Worm (Caenorhabditis elegans) whole organism, L4 larva: ENCODE data around the gene F21A3.11.
A peak's percentile ranks its signal among the peaks of the same experiment; 100 is the strongest.

Source experiments
- D1046.2 ChIP-seq: fragments of 200-800 bp; sonication (Bioruptor generic); IDR thresholded peaks from 2 replicates; pipeline ENCODE4 v1.3.6; 2022; ENCODE audit warnings: missing genetic modification characterization, missing compliant biosample characterization
- F37D6.2 ChIP-seq: sonication (generic microtip); optimal IDR thresholded peaks from 2 replicates; lab custom pipeline; 2016; ENCODE audit warnings: mild to moderate bottlenecking, missing genetic modification characterization, missing compliant biosample characterization
- F49E8.2 ChIP-seq: sonication (generic microtip); optimal IDR thresholded peaks from 2 replicates; lab custom pipeline; 2016; ENCODE audit warnings: missing compliant biosample characterization, mild to moderate bottlenecking, missing genetic modification characterization, borderline replicate concordance
- T26A8.4 ChIP-seq: fragments of 200-800 bp; sonication (Bioruptor generic); IDR thresholded peaks from 2 replicates; pipeline ENCODE4 v1.3.6; 2022; ENCODE audit warnings: missing genetic modification characterization, missing compliant biosample characterization
- Y48G9A.11 ChIP-seq: fragments of 200-800 bp; sonication (Bioruptor generic); IDR thresholded peaks from 2 replicates; pipeline ENCODE4 v1.3.6; 2022; ENCODE audit warnings: missing genetic modification reagents, missing genetic modification characterization, missing compliant biosample characterization
- Y5F2A.4 ChIP-seq: fragments of 200-800 bp; sonication (Bioruptor generic); optimal IDR thresholded peaks from 2 replicates; lab custom pipeline; 2018; ENCODE audit warnings: mild to moderate bottlenecking, missing genetic modification characterization, missing compliant biosample characterization
- ZK337.2 ChIP-seq: fragments of 200-800 bp; sonication (Bioruptor generic); IDR thresholded peaks from 2 replicates; pipeline ENCODE4 v1.3.6; 2022; ENCODE audit warnings: missing genetic modification reagents, missing genetic modification characterization, missing compliant biosample characterization
- ZK546.5 ChIP-seq, 2 experiments: sonication (generic microtip); optimal IDR thresholded peaks; 2 replicates each; lab custom pipeline; 2017; ENCODE audit warnings: missing biosample characterization in 2 of 2, missing genetic modification characterization in 2 of 2
- aha-1 ChIP-seq: fragments of 150-350 bp; peaks from one replicate; lab custom pipeline; 2014; ENCODE audit warnings: missing biosample characterization, missing genetic modification characterization
- aly-2 ChIP-seq: sonication (generic microtip); optimal IDR thresholded peaks from 2 replicates; lab custom pipeline; 2018; ENCODE audit warnings: missing biosample characterization, missing genetic modification characterization
- ama-1 ChIP-seq: fragments of 150-350 bp; optimal IDR thresholded peaks from 2 replicates; lab custom pipeline; 2014; ENCODE audit warnings: inconsistent platforms, mixed read lengths
- ceh-44 ChIP-seq: fragments of 200-800 bp; sonication (Bioruptor generic); IDR thresholded peaks from 2 replicates; pipeline ENCODE4 v1.3.6; 2022; ENCODE audit warnings: missing genetic modification reagents, missing genetic modification characterization, missing compliant biosample characterization
- daf-19 ChIP-seq: fragments of 200-800 bp; sonication (Bioruptor generic); conservative IDR thresholded peaks from 2 replicates; pipeline ENCODE4 v1.3.6; 2022; ENCODE audit warnings: missing genetic modification characterization, missing compliant biosample characterization
- daf-8 ChIP-seq: fragments of 200-800 bp; sonication (Bioruptor generic); IDR thresholded peaks from 2 replicates; pipeline ENCODE4 v1.3.6; 2022; ENCODE audit warnings: missing genetic modification characterization, missing compliant biosample characterization
- dmd-6 ChIP-seq: fragments of 200-800 bp; sonication (Bioruptor generic); IDR thresholded peaks from 2 replicates; pipeline ENCODE4 v1.3.6; 2022; ENCODE audit warnings: missing genetic modification reagents, missing genetic modification characterization, missing compliant biosample characterization
- dmd-8 ChIP-seq: fragments of 200-800 bp; sonication (Bioruptor generic); IDR thresholded peaks from 2 replicates; pipeline ENCODE4 v1.3.6; 2022; ENCODE audit warnings: missing genetic modification characterization, missing compliant biosample characterization
- dmd-9 ChIP-seq: fragments of 200-800 bp; sonication (Bioruptor generic); IDR thresholded peaks from 2 replicates; pipeline ENCODE4 v1.3.6; 2022; ENCODE audit warnings: missing genetic modification reagents, missing genetic modification characterization, missing compliant biosample characterization
- duxl-1 ChIP-seq: sonication (generic microtip); optimal IDR thresholded peaks from 2 replicates; lab custom pipeline; 2016; ENCODE audit warnings: mild to moderate bottlenecking, missing genetic modification characterization, moderate library complexity, missing compliant biosample characterization; ENCODE audit not compliant: poor library complexity
- dve-1 ChIP-seq: sonication (generic microtip); optimal IDR thresholded peaks from 2 replicates; lab custom pipeline; 2017; ENCODE audit warnings: antibody characterized with exemption, mild to moderate bottlenecking, missing genetic modification characterization, missing compliant biosample characterization; ENCODE audit not compliant: insufficient read depth
- egl-43 ChIP-seq: fragments of 200-800 bp; sonication (Bioruptor generic); IDR thresholded peaks from 2 replicates; pipeline ENCODE4 v1.3.6; 2022; ENCODE audit warnings: missing genetic modification reagents, missing genetic modification characterization, missing compliant biosample characterization
- hlh-11 ChIP-seq: fragments of 200-800 bp; sonication (Bioruptor generic); optimal IDR thresholded peaks from 2 replicates; lab custom pipeline; 2018; ENCODE audit warnings: mild to moderate bottlenecking, missing genetic modification characterization, missing compliant biosample characterization
- jun-1 ChIP-seq: fragments of 150-350 bp; optimal IDR thresholded peaks from 2 replicates; lab custom pipeline; 2014; ENCODE audit warnings: missing biosample characterization, missing genetic modification reagents, missing genetic modification characterization
- lin-13 ChIP-seq: fragments of 150-350 bp; optimal IDR thresholded peaks from 2 replicates; lab custom pipeline; 2014; ENCODE audit warnings: missing biosample characterization, missing genetic modification reagents, missing genetic modification characterization
- lin-15B ChIP-seq: fragments of 150-350 bp; sonication (generic microtip); optimal IDR thresholded peaks from 3 replicates; lab custom pipeline; 2014; ENCODE audit warnings: missing biosample characterization, missing genetic modification characterization
- lin-38 ChIP-seq: fragments of 200-800 bp; sonication (Bioruptor generic); IDR thresholded peaks from 2 replicates; pipeline ENCODE4 v1.3.6; 2022; ENCODE audit warnings: missing genetic modification reagents, missing genetic modification characterization, missing compliant biosample characterization
- mxl-3 ChIP-seq: fragments of 200-800 bp; sonication (Bioruptor generic); optimal IDR thresholded peaks from 2 replicates; lab custom pipeline; 2018; ENCODE audit warnings: mild to moderate bottlenecking, missing genetic modification characterization, missing compliant biosample characterization
- nhr-111 ChIP-seq: fragments of 200-800 bp; sonication (Bioruptor generic); optimal IDR thresholded peaks from 2 replicates; lab custom pipeline; 2018; ENCODE audit warnings: mild to moderate bottlenecking, missing genetic modification characterization, missing compliant biosample characterization
- nhr-237 ChIP-seq: sonication (generic microtip); optimal IDR thresholded peaks from 2 replicates; lab custom pipeline; 2017; ENCODE audit warnings: missing biosample characterization, missing genetic modification characterization
- nhr-25 ChIP-seq: sonication (generic microtip); optimal IDR thresholded peaks from 2 replicates; lab custom pipeline; 2017; ENCODE audit warnings: missing genetic modification characterization, mild to moderate bottlenecking, missing compliant biosample characterization, antibody characterized with exemption, moderate library complexity, borderline replicate concordance; ENCODE audit not compliant: insufficient read depth
- nhr-6 ChIP-seq: fragments of 150-350 bp; optimal IDR thresholded peaks from 2 replicates; lab custom pipeline; 2014; ENCODE audit warnings: missing biosample characterization, missing genetic modification characterization
- nhr-76 ChIP-seq: fragments of 150-350 bp; optimal IDR thresholded peaks from 2 replicates; lab custom pipeline; 2014; ENCODE audit warnings: missing biosample characterization, missing genetic modification characterization
- php-3 ChIP-seq: fragments of 200-800 bp; sonication (Bioruptor generic); IDR thresholded peaks from 2 replicates; pipeline ENCODE4 v1.3.6; 2022; ENCODE audit warnings: missing genetic modification reagents, missing genetic modification characterization, missing compliant biosample characterization
- pqm-1 ChIP-seq: sonication (generic microtip); optimal IDR thresholded peaks from 2 replicates; lab custom pipeline; 2017; ENCODE audit warnings: missing biosample characterization, missing genetic modification characterization
- set-16 ChIP-seq: fragments of 200-800 bp; sonication (Bioruptor generic); IDR thresholded peaks from 2 replicates; pipeline ENCODE4 v1.3.6; 2022; ENCODE audit warnings: missing genetic modification reagents, missing genetic modification characterization, missing compliant biosample characterization
- skn-1 ChIP-seq: fragments of 150-350 bp; optimal IDR thresholded peaks from 2 replicates; lab custom pipeline; 2014; ENCODE audit warnings: missing biosample characterization, missing genetic modification characterization
- snpc-4 ChIP-seq: fragments of 150-350 bp; optimal IDR thresholded peaks from 2 replicates; lab custom pipeline; 2014; ENCODE audit warnings: missing biosample characterization, missing genetic modification characterization
- spr-1 ChIP-seq: sonication (generic microtip); optimal IDR thresholded peaks from 2 replicates; lab custom pipeline; 2016; ENCODE audit warnings: mild to moderate bottlenecking, missing genetic modification characterization, missing compliant biosample characterization
- spr-3 ChIP-seq: fragments of 200-800 bp; sonication (Bioruptor generic); optimal IDR thresholded peaks from 2 replicates; lab custom pipeline; 2018; ENCODE audit warnings: mild to moderate bottlenecking, missing genetic modification characterization, missing compliant biosample characterization
- tra-1 ChIP-seq: fragments of 200-800 bp; sonication (Bioruptor generic); IDR thresholded peaks from 2 replicates; pipeline ENCODE4 v1.3.6; 2022; ENCODE audit warnings: missing genetic modification reagents, missing genetic modification characterization, missing compliant biosample characterization
- zfp-2 ChIP-seq: sonication (generic microtip); optimal IDR thresholded peaks from 2 replicates; lab custom pipeline; 2016; ENCODE audit warnings: mild to moderate bottlenecking, missing genetic modification characterization, missing compliant biosample characterization
- zip-2 ChIP-seq: fragments of 150-350 bp; optimal IDR thresholded peaks from 2 replicates; lab custom pipeline; 2014; ENCODE audit warnings: missing biosample characterization, missing genetic modification characterization

Gene F21A3.11

DNA sequence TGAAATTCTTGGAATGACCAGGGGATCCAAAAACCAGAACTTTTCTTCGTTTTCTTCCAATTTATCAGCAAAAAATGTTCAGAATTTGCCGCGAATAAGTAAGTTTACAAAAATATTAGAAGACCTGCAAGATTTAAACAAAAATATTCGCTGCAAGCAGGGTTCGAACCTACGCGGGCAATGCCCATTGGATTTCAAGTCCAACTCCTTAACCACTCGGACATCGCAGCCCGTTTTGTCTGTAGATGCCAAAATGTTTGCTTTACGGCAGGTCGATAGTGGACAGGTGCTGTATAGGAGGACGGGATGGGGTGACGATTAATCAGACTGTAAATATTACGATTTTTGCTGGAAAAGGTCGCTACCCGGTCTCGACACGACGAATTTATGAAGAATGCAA, 14.7 kb upstream of the F21A3.11 start (continued):
- TF ChIP-seq lin-15B (no peak), dmd-9 (GFP tag; lab: Robert Waterston, UW) (no peak), snpc-4 (tag; lab: Kevin White, UChicago) (no peak), ZK337.2 (GFP tag; lab: Robert Waterston, UW) (0 out of 2 replicates have a peak, but pooled peaks have one; percentile 29), dmd-6 (GFP tag; lab: Robert Waterston, UW) (peak; percentile 39), lin-38 (GFP tag; lab: Robert Waterston, UW) (peak; percentile 66), spr-3 (peak; percentile 13), daf-8 (GFP tag; lab: Robert Waterston, UW) (no peak), nhr-111 (GFP tag; lab: Kevin White, UChicago) (peak; percentile 28), ceh-44 (peak; percentile 77; the same call in 1 of the 2 replicates), jun-1 (tag; lab: Kevin White, UChicago) (no peak), php-3 (GFP tag; lab: Robert Waterston, UW) (no peak), zfp-2 (no peak), pqm-1 (no peak), T26A8.4 (GFP tag; lab: Robert Waterston, UW) (peak; percentile 41), dmd-8 (GFP tag; lab: Robert Waterston, UW) (peak; percentile 76; the same call in 1 of the 2 replicates), skn-1 (no peak), Y48G9A.11 (GFP tag; lab: Robert Waterston, UW) (peak; percentile 71), Y5F2A.4 (peak; percentile 33), duxl-1 (peak; percentile 43), spr-1 (tag; lab: Kevin White, UChicago) (peak; percentile 9), ZK546.5 (tag; optimal IDR thresholded peaks at IDR 0.05; lab: Kevin White, UChicago) (no peak), tra-1 (GFP tag; lab: Robert Waterston, UW) (peak; percentile 56; the same call in 1 of the 2 replicates), nhr-237 (tag; lab: Kevin White, UChicago) (no peak), aly-2 (no peak)

DNA sequence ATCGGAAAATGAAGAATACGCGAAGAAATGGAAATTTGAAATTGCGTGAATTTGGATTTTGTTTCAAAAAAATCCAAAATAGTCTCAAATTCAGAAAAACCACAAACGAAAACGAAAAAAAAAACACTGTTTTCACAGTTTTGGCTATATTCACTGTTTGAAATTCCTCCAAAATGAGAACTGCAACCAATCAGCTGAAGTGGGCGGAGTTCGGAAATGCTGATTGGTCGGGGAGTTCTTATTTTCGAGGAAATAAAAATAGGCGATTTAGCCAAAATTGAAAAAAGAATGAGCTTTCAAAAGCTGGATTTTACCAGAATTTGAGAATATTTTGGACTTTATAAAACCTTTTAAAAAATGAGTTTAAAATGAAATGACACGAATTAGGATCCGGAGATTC, 11.9 kb upstream of the F21A3.11 start, which contains the start of gene glb-14:
TSS of gene glb-14 (minus strand) at position 97 of the 400 bp plus-strand sequence.
- TF ChIP-seq ama-1 (lab: Kevin White, UChicago): no peak
- TF ChIP-seq aha-1: no peak
- no peak for TF ChIP-seq nhr-6
- TF ChIP-seq hlh-11 (tag; lab: Kevin White, UChicago): no peak
- TF ChIP-seq D1046.2: no peak
- TF ChIP-seq zip-2 (tag; lab: Kevin White, UChicago): no peak
- no peak for TF ChIP-seq dve-1 (tag; lab: Kevin White, UChicago)
- no peak for TF ChIP-seq F37D6.2 (tag; lab: Kevin White, UChicago)
- TF ChIP-seq lin-13: no peak
- no peak for TF ChIP-seq daf-19

DNA sequence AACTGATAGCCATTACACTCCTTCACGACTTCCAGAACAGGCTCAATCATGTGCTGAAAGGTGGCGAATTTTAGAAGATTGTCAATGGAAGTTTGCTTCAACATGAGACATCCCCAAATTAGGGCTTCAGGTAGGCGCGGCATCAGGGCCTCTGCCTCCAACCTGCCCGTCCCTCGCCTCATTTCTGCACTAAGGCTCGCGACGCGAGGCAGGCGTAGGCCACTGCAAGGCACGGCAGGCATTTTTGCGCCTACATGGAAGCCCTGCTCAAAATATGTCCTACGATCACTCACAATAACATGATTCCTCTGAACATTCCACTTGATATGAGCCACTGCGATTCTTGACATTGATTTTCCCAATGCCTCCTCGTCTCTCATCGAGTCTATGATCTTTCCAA, 10.2 kb upstream of the F21A3.11 start:
- TF ChIP-seq dmd-8 (GFP tag; lab: Robert Waterston, UW): 0 out of 2 replicates have a peak, but pooled peaks have one; percentile 31
- TF ChIP-seq mxl-3 (GFP tag; lab: Kevin White, UChicago): no peak
- no peak for TF ChIP-seq nhr-76 (tag; lab: Kevin White, UChicago)
- TF ChIP-seq set-16 (GFP tag; lab: Robert Waterston, UW): peak; percentile 59
- TF ChIP-seq egl-43 (GFP tag; lab: Robert Waterston, UW): 0 out of 2 replicates have a peak, but pooled peaks have one; percentile 18

DNA sequence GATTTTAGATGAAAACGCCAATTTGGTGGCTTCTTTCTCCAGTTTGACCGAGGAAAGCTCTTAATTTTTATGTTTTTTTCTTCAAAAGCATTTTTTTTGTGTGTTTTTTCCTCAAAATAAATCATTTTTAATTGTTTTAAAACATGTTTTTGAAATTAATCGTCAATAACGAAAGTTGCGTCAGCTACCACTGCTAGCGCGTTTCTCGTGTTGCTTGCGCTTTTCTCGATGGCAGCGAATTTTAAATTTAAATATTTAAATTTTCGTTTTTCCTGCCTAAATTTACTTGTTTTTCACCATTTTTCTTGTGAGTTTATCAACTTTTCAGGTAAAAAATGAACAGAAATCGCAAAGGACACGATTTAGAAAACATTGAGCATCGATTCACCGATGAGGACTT, 4.9 kb upstream of the F21A3.11 start, which contains the start of gene prde-1:
TSS of gene prde-1 (plus strand) at position 322 of the 400 bp plus-strand sequence.
- TF ChIP-seq nhr-25: no peak
- peak; percentile 50 for TF ChIP-seq F49E8.2 (tag; lab: Kevin White, UChicago)
- no peak for TF ChIP-seq lin-13
- TF ChIP-seq, all 104 proteins: peak for 1
